Fruit fly (Drosophila melanogaster): ENCODE measurements around the gene Ugt35E1.

DNA sequence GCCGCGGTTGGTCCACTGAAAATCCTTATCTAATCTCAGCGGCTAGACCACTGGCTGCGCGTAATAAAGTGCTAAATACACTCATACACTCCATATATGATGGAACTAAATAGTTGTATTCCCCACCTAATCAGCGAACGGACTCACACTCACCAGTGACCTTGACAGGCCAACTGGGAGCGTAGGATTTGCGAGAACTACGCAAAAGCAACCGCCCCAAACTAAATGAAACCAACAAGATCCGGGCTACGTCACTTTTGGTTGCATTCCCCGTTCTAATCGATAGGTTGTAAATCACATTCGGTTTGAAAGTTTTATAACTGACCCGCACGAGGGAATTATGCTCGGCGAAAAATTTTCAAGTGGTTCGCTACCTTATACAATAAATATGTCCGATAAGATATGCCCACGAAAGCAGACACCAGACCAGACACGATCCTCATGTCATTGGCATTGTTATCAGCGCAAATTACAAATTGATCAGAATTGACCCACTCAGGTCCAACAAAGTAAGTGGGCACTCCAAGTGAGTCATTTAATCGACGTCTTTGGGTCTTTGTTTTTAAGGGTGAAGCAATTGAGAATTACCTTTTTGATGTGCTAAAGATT is 33.5 kb upstream of the Ugt35E1 start:
- TF ChIP-seq CG1620 (GFP tag; optimal IDR thresholded peaks at IDR 0.05) (no peak), CG33017 (tag; optimal IDR thresholded peaks at IDR 0.05) (peak; percentile 23), CG7101 (tag; optimal IDR thresholded peaks at IDR 0.05) (no peak), CG12768 (GFP tag; optimal IDR thresholded peaks at IDR 0.05) (no peak), CG14711 (tag; optimal IDR thresholded peaks at IDR 0.05) (no peak), kay (GFP tag; ENCODE audit: borderline replicate concordance) (peak; percentile 66), CG7045 (GFP tag; optimal IDR thresholded peaks at IDR 0.05) (peak; percentile 0), Crg-1 (GFP tag; optimal IDR thresholded peaks at IDR 0.05) (no peak), cic (GFP tag; optimal IDR thresholded peaks at IDR 0.05) (peak; percentile 77), cnc (optimal IDR thresholded peaks at IDR 0.05) (no peak), tj (GFP tag; optimal IDR thresholded peaks at IDR 0.05) (no peak)
